Worm (Caenorhabditis elegans): Measurements from ENCODE around the gene try-8.
A peak's percentile ranks its signal among the peaks of the same experiment; 100 is the strongest.

The try-8 gene

DNA sequence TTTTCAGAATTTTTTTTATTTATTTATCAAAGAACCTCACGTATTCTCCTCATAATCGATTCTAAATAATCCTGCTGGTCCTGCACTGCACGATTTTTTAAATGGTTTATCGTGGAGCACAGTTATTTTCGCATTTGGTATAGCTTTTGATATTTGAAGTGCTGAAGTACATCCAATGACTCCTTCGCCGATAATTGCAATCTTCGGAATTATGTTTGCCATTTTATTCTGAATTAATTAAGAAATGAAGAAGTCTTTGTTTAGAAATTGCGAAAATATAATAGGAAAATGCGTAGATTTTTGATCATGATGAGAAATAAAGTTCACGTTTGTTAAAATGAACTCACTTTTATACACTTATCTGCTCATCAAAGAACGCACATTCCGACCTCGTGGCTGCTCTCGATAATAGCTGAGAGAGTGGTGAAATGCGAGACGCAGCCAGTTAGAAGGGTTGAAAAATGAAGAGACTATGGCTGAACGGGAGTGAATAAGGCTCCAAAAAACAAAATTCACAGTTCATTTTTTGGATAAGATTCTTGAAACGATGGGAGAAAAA lies 19.3 kb downstream of the try-8 start:
- TF ChIP-seq nhr-237 (tag; optimal IDR thresholded peaks at IDR 0.05) (no peak), nhr-6 (tag; optimal IDR thresholded peaks at IDR 0.05) (peak; percentile 28), gei-8 (GFP tag; optimal IDR thresholded peaks at IDR 0.05) (no peak), snpc-1.2 (GFP tag; IDR thresholded peaks at IDR 0.05) (no peak), nhr-76 (tag; optimal IDR thresholded peaks at IDR 0.05) (no peak), nhr-77 (tag; optimal IDR thresholded peaks at IDR 0.05) (peak; percentile 52), daf-19 (GFP tag; conservative IDR thresholded peaks at IDR 0.05) (no peak), dve-1 (tag; optimal IDR thresholded peaks at IDR 0.05; ENCODE audit: insufficient read depth) (peak; percentile 64), mdl-1 (tag; optimal IDR thresholded peaks at IDR 0.05) (peak in 1 of 2 experiments; percentile 89), lin-39 (tag; optimal IDR thresholded peaks at IDR 0.05) (no peak), rbr-2 (tag; optimal IDR thresholded peaks at IDR 0.05) (no peak), ceh-20 (GFP tag; IDR thresholded peaks at IDR 0.05) (peak; percentile 50; the same call in 1 of the 2 replicates), jun-1 (tag; optimal IDR thresholded peaks at IDR 0.05) (no peak), duxl-1 (tag; optimal IDR thresholded peaks at IDR 0.05; ENCODE audit: poor library complexity) (peak; percentile 23), lin-13 (GFP tag; optimal IDR thresholded peaks at IDR 0.05) (no peak), nhr-111 (GFP tag; optimal IDR thresholded peaks at IDR 0.05) (no peak), snpc-4 (tag; optimal IDR thresholded peaks at IDR 0.05) (no peak), mes-2 (tag; optimal IDR thresholded peaks at IDR 0.05; ENCODE audit: poor library complexity, severe bottlenecking) (peak; percentile 38), hlh-30 (tag; optimal IDR thresholded peaks at IDR 0.05; ENCODE audit: insufficient read depth) (peak; percentile 87), hif-1 (tag; optimal IDR thresholded peaks at IDR 0.05) (peak in 1 of 2 experiments; percentile 10), lin-29 (GFP tag; IDR thresholded peaks at IDR 0.05) (no peak), sdz-12 (GFP tag; optimal IDR thresholded peaks at IDR 0.05) (no peak), F37D6.2 (tag; optimal IDR thresholded peaks at IDR 0.05) (no peak), nhr-11 (tag; optimal IDR thresholded peaks at IDR 0.05) (peak; percentile 32), zip-2 (tag; optimal IDR thresholded peaks at IDR 0.05) (no peak), mxl-2 (GFP tag; conservative IDR thresholded peaks at IDR 0.05) (peak; percentile 39; the same call in 1 of the 2 replicates), pha-4 (GFP tag; IDR thresholded peaks at IDR 0.05) (no peak), pha-4 (tag; optimal IDR thresholded peaks at IDR 0.05) (peak; percentile 2), egl-27 (tag; optimal IDR thresholded peaks at IDR 0.05) (no peak), mxl-3 (GFP tag; optimal IDR thresholded peaks at IDR 0.05) (peak; percentile 63), nhr-48 (tag; optimal IDR thresholded peaks at IDR 0.05) (peak; percentile 56), nhr-28 (tag; optimal IDR thresholded peaks at IDR 0.05) (peak; percentile 44), F44E2.7 (GFP tag; IDR thresholded peaks at IDR 0.05) (no peak), daf-16 (GFP tag; optimal IDR thresholded peaks at IDR 0.05) (no peak), daf-16 (tag; optimal IDR thresholded peaks at IDR 0.05) (peak; percentile 62), zfp-3 (GFP tag; conservative IDR thresholded peaks at IDR 0.05) (0 out of 2 replicates have a peak, but pooled peaks have one; percentile 28), lim-7 (GFP tag; IDR thresholded peaks at IDR 0.05) (no peak), dmd-6 (GFP tag; IDR thresholded peaks at IDR 0.05) (peak; percentile 78), dpl-1 (GFP tag; optimal IDR thresholded peaks at IDR 0.05) (peak; percentile 24), pqm-1 (tag; optimal IDR thresholded peaks at IDR 0.05) (no peak), mep-1 (tag; optimal IDR thresholded peaks at IDR 0.05) (peak; percentile 35), cey-2 (tag; optimal IDR thresholded peaks at IDR 0.05; ENCODE audit: borderline replicate concordance, insufficient read depth) (no peak), lsy-2 (tag; optimal IDR thresholded peaks at IDR 0.05) (peak in 1 of 2 experiments; percentile 68), ama-1 (optimal IDR thresholded peaks at IDR 0.05) (peak; percentile 78), hlh-11 (tag; optimal IDR thresholded peaks at IDR 0.05) (peak; percentile 79), unc-62 (GFP tag; optimal IDR thresholded peaks at IDR 0.05 in 1 of 2) (peak in 1 of 2 experiments; percentile 78), unc-62 (tag; optimal IDR thresholded peaks at IDR 0.05) (no peak), egl-43 (GFP tag; IDR thresholded peaks at IDR 0.05) (no peak), T26A8.4 (GFP tag; IDR thresholded peaks at IDR 0.05) (peak; percentile 11; the same call in 1 of the 2 replicates), D1046.2 (GFP tag; IDR thresholded peaks at IDR 0.05) (no peak)

Measured in whole organism, L4 larva.